Worm (Caenorhabditis elegans) whole organism, late embryonic: ENCODE data around the gene C44B9.3.

ENCODE experiments used
- C08G9.2 ChIP-seq: sonication (generic microtip); optimal IDR thresholded peaks from 2 replicates; lab custom pipeline; 2016; ENCODE audit warnings: mild to moderate bottlenecking, missing genetic modification characterization, moderate library complexity, missing compliant biosample characterization
- ama-1 ChIP-seq: fragments of 150-350 bp; optimal IDR thresholded peaks from 2 replicates; lab custom pipeline; 2014
- ceh-19 ChIP-seq: fragments of 200-800 bp; sonication (Bioruptor generic); optimal IDR thresholded peaks from 2 replicates; lab custom pipeline; 2018; ENCODE audit warnings: mild to moderate bottlenecking, missing genetic modification characterization, missing compliant biosample characterization
- ceh-9 ChIP-seq: sonication (generic microtip); optimal IDR thresholded peaks from 2 replicates; lab custom pipeline; 2016; ENCODE audit warnings: mild to moderate bottlenecking, missing genetic modification characterization, inconsistent platforms, missing compliant biosample characterization
- dve-1 ChIP-seq: sonication (generic microtip); optimal IDR thresholded peaks from 2 replicates; lab custom pipeline; 2017; ENCODE audit warnings: antibody characterized with exemption, mild to moderate bottlenecking, missing genetic modification characterization, missing compliant biosample characterization
- elt-2 ChIP-seq: sonication (generic microtip); optimal IDR thresholded peaks from 2 replicates; lab custom pipeline; 2016; ENCODE audit warnings: missing genetic modification reagents, missing genetic modification characterization, missing compliant biosample characterization
- elt-4 ChIP-seq: sonication (generic microtip); optimal IDR thresholded peaks from 2 replicates; lab custom pipeline; 2016; ENCODE audit warnings: missing genetic modification characterization, missing compliant biosample characterization
- hlh-15 ChIP-seq: sonication (generic microtip); optimal IDR thresholded peaks from 2 replicates; lab custom pipeline; 2016; ENCODE audit warnings: missing genetic modification characterization, missing compliant biosample characterization
- nfya-1 ChIP-seq: sonication (generic microtip); optimal IDR thresholded peaks from 2 replicates; lab custom pipeline; 2017; ENCODE audit warnings: missing genetic modification characterization, mild to moderate bottlenecking, missing compliant biosample characterization, antibody characterized with exemption, moderate library complexity
- nhr-11 ChIP-seq: fragments of 150-350 bp; optimal IDR thresholded peaks from 2 replicates; lab custom pipeline; 2014; ENCODE audit warnings: missing biosample characterization, missing genetic modification characterization
- pax-1 ChIP-seq: fragments of 150-350 bp; optimal IDR thresholded peaks from 2 replicates; lab custom pipeline; 2014; ENCODE audit warnings: missing biosample characterization, missing genetic modification characterization
- pha-4 ChIP-seq: fragments of 150-350 bp; optimal IDR thresholded peaks from 2 replicates; lab custom pipeline; 2018; ENCODE audit warnings: missing biosample characterization, missing genetic modification reagents, missing genetic modification characterization
- pqm-1 ChIP-seq: sonication (generic microtip); optimal IDR thresholded peaks from 2 replicates; lab custom pipeline; 2016; ENCODE audit warnings: missing genetic modification characterization, missing compliant biosample characterization

DNA sequence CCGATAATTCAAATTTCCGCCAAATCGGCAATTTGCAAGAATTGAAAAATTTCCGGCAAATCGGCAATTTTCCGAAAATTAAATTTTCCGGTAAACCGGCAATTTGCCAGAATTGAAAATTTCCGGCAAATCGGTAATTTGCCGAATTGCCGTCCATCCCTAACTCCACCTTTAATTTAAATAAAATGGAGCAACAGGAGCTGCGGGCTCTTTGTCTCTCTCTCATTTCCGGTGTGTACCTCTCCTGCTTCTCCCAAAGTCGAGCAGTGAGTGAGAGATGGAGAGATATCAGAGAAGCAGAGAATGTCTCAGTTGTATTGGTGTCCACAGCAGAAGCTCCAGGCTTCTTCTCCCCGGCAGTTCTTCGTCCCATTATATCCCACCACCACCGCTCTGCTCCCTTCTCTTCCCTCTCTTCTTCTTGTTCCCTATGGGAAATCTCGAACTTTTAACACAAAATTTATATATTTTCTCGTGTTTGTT is 24.5 kb downstream of the C44B9.3 start, which contains the start of gene Y39A1C.1:
- TF ChIP-seq C08G9.2 (peak; percentile 2), nfya-1 (tag; lab: Kevin White, UChicago) (peak; percentile 37), nhr-11 (tag; lab: Kevin White, UChicago) (no peak), hlh-15 (tag; lab: Kevin White, UChicago) (no peak), elt-2 (tag; lab: Kevin White, UChicago) (no peak), dve-1 (tag; lab: Kevin White, UChicago) (no peak), pax-1 (tag; lab: Kevin White, UChicago) (no peak), pqm-1 (tag; lab: Kevin White, UChicago) (no peak), ceh-19 (peak; percentile 37), pha-4 (tag; lab: Kevin White, UChicago) (no peak), ama-1 (lab: Kevin White, UChicago) (no peak), ceh-9 (tag; lab: Kevin White, UChicago) (no peak), elt-4 (tag; lab: Kevin White, UChicago) (no peak)
